Worm (Caenorhabditis elegans) whole organism, L1 larva: ENCODE measurements around the gene srw-71.

Experiments used
- C34B4.2 ChIP-seq: sonication (generic microtip); optimal IDR thresholded peaks from 2 replicates; lab custom pipeline; 2017; ENCODE audit warnings: mild to moderate bottlenecking, missing genetic modification characterization, missing compliant biosample characterization
- alr-1 ChIP-seq: fragments of 200-800 bp; sonication (Bioruptor generic); optimal IDR thresholded peaks from 2 replicates; lab custom pipeline; 2018; ENCODE audit warnings: borderline replicate concordance, mild to moderate bottlenecking, missing genetic modification characterization, missing compliant biosample characterization
- ama-1 ChIP-seq: fragments of 150-350 bp; optimal IDR thresholded peaks from 2 replicates; lab custom pipeline; 2014
- blmp-1 ChIP-seq: fragments of 150-350 bp; optimal IDR thresholded peaks from 2 replicates; lab custom pipeline; 2014; ENCODE audit warnings: missing biosample characterization, missing genetic modification characterization
- ceh-82 ChIP-seq, 3 experiments: fragments of 150-350 bp in 1 of 3; sonication (generic microtip) in 2 of 3; optimal IDR thresholded peaks; 2 replicates each; lab custom pipeline; 2014 to 2017; ENCODE audit warnings: missing biosample characterization in 3 of 3, missing genetic modification characterization in 3 of 3
- fkh-10 ChIP-seq: sonication (generic microtip); optimal IDR thresholded peaks from 2 replicates; lab custom pipeline; 2017; ENCODE audit warnings: missing biosample characterization, missing genetic modification reagents, missing genetic modification characterization
- fos-1 ChIP-seq: fragments of 150-350 bp; optimal IDR thresholded peaks from 2 replicates; lab custom pipeline; 2014; ENCODE audit warnings: missing biosample characterization, missing genetic modification characterization
- lin-13 ChIP-seq: fragments of 150-350 bp; optimal IDR thresholded peaks from 2 replicates; lab custom pipeline; 2014; ENCODE audit warnings: missing biosample characterization, missing genetic modification reagents, missing genetic modification characterization
- nhr-11 ChIP-seq: fragments of 150-350 bp; optimal IDR thresholded peaks from 2 replicates; lab custom pipeline; 2014; ENCODE audit warnings: missing biosample characterization, missing genetic modification characterization
- nhr-12 ChIP-seq: sonication (generic microtip); optimal IDR thresholded peaks from 2 replicates; lab custom pipeline; 2017; ENCODE audit warnings: missing biosample characterization, missing genetic modification characterization
- skn-1 ChIP-seq: fragments of 150-350 bp; optimal IDR thresholded peaks from 2 replicates; lab custom pipeline; 2014; ENCODE audit warnings: missing biosample characterization, missing genetic modification characterization
- unc-62 ChIP-seq: fragments of 150-350 bp; optimal IDR thresholded peaks from 2 replicates; lab custom pipeline; 2014; ENCODE audit warnings: missing biosample characterization, missing genetic modification reagents, missing genetic modification characterization
- ztf-4 ChIP-seq: fragments of 150-350 bp; optimal IDR thresholded peaks from 2 replicates; lab custom pipeline; 2014; ENCODE audit warnings: missing biosample characterization, missing genetic modification characterization

- TF ChIP-seq blmp-1 (no peak), nhr-12 (tag; lab: Kevin White, UChicago) (no peak), nhr-11 (tag; lab: Kevin White, UChicago) (no peak), unc-62 (GFP tag; lab: Kevin White, UChicago) (no peak), skn-1 (no peak), C34B4.2 (tag; lab: Kevin White, UChicago) (no peak), ama-1 (no peak), ztf-4 (no peak), fos-1 (tag; lab: Kevin White, UChicago) (no peak), lin-13 (GFP tag; lab: Kevin White, UChicago) (no peak), fkh-10 (no peak), alr-1 (tag; lab: Kevin White, UChicago) (no peak), ceh-82 (tag; optimal IDR thresholded peaks at IDR 0.05; lab: Kevin White, UChicago) (no peak)
These were observed 33.8 kb upstream of the srw-71 start, which contains the start of gene srh-89 for ce11 chrV:7464696-7465095.
